Worm (Caenorhabditis elegans) whole organism, midembryonic: Measurements from ENCODE around the gene F22E5.23.
"Not testable (repeated sequence)": the region's sequence is repeated elsewhere in the genome, so short reads cannot be mapped to it uniquely, and the experiment has no call there.

Source experiments
- T22C8.4 ChIP-seq: fragments of 200-800 bp; sonication (Bioruptor generic); IDR thresholded peaks from 2 replicates; pipeline ENCODE4 v1.3.6; 2022; ENCODE audit warnings: missing genetic modification characterization, missing compliant biosample characterization
- flt-1 ChIP-seq: fragments of 200-800 bp; sonication (Bioruptor generic); IDR thresholded peaks from 2 replicates; pipeline ENCODE4 v1.3.6; 2022; ENCODE audit warnings: missing genetic modification characterization, missing compliant biosample characterization
- klf-2 ChIP-seq: fragments of 200-800 bp; sonication (Bioruptor generic); conservative IDR thresholded peaks from 2 replicates; pipeline ENCODE4 v1.3.6; 2022; ENCODE audit warnings: missing genetic modification reagents, missing genetic modification characterization, missing compliant biosample characterization
- tab-1 ChIP-seq: fragments of 200-800 bp; sonication (Bioruptor generic); IDR thresholded peaks from 2 replicates; pipeline ENCODE4 v1.3.6; 2022; ENCODE audit warnings: missing genetic modification characterization, missing compliant biosample characterization
- ztf-23 ChIP-seq: fragments of 200-800 bp; sonication (Bioruptor generic); IDR thresholded peaks from 2 replicates; pipeline ENCODE4 v1.3.6; 2022; ENCODE audit warnings: missing genetic modification reagents, missing genetic modification characterization, missing compliant biosample characterization
- ztf-29 ChIP-seq: fragments of 200-800 bp; sonication (Bioruptor generic); IDR thresholded peaks from 2 replicates; pipeline ENCODE4 v1.3.6; 2022; ENCODE audit warnings: missing genetic modification reagents, missing genetic modification characterization, missing compliant biosample characterization

ce11 chrII:2612278-2612677 lies 28.8 kb upstream of the F22E5.23 start, which contains the start of gene D2062.13:
- not testable (repeated sequence) for TF ChIP-seq flt-1 (GFP tag; lab: Robert Waterston, UW); ztf-23 (GFP tag; lab: Robert Waterston, UW); klf-2 (GFP tag; lab: Robert Waterston, UW); ztf-29; tab-1; T22C8.4 (GFP tag; lab: Robert Waterston, UW)
